Worm (Caenorhabditis elegans): ENCODE results near the gene K09F6.7.

- no peak for TF ChIP-seq ets-5 (GFP tag; IDR thresholded peaks at IDR 0.05)
- no peak for TF ChIP-seq C34B4.2 (tag; optimal IDR thresholded peaks at IDR 0.05)
- no peak for TF ChIP-seq ces-1 (GFP tag; optimal IDR thresholded peaks at IDR 0.05)
- TF ChIP-seq ama-1 (optimal IDR thresholded peaks at IDR 0.05), result no peak
- TF ChIP-seq dpl-1 (GFP tag; optimal IDR thresholded peaks at IDR 0.05), result no peak
- no peak for TF ChIP-seq lsy-2 (tag; optimal IDR thresholded peaks at IDR 0.05)
- TF ChIP-seq nhr-77 (tag; optimal IDR thresholded peaks at IDR 0.05), result no peak
- no peak for TF ChIP-seq sox-4 (tag; optimal IDR thresholded peaks at IDR 0.05)
- TF ChIP-seq mef-2 (tag; optimal IDR thresholded peaks at IDR 0.05), result no peak
- TF ChIP-seq ztf-11 (tag; optimal IDR thresholded peaks at IDR 0.05), result no peak
- no peak for TF ChIP-seq skn-1 (tag; optimal IDR thresholded peaks at IDR 0.05)
- TF ChIP-seq zip-4 (GFP tag; optimal IDR thresholded peaks at IDR 0.05), result no peak
These were observed 6.8 kb upstream of the K09F6.7 start, which contains the start of gene B0281.4 for ce11 chrII:2298742-2299141.

Data from whole organism, L1 larva.